Fruit fly (Drosophila melanogaster) whole organism, wandering third instar larva: ENCODE measurements around the gene CycY.

Source experiments
- CG32264 ChIP-seq: fragments of 200-800 bp; sonication (Bioruptor generic); optimal IDR thresholded peaks from 2 replicates; lab custom pipeline; 2016; ENCODE audit warnings: missing biosample characterization, missing genetic modification characterization
- Dif ChIP-seq: fragments of 200-275, 200-300 bp; sonication (Bioruptor generic); optimal IDR thresholded peaks from 2 replicates; lab custom pipeline; 2018; ENCODE audit warnings: missing biosample characterization, missing genetic modification characterization; ENCODE audit not compliant: partially characterized antibody
- GATAd ChIP-seq: sonication (Bioruptor generic); optimal IDR thresholded peaks from 2 replicates; lab custom pipeline; 2016; ENCODE audit warnings: missing biosample characterization, missing genetic modification characterization
- HLH106 ChIP-seq: fragments of 200-800 bp; optimal IDR thresholded peaks from 3 replicates; lab custom pipeline; 2019; ENCODE audit warnings: missing biosample characterization, mild to moderate bottlenecking, missing genetic modification characterization, moderate library complexity
- Hnf4 ChIP-seq: fragments of 200-800 bp; sonication (Bioruptor generic); optimal IDR thresholded peaks from 2 replicates; lab custom pipeline; 2016; ENCODE audit warnings: missing biosample characterization, mild to moderate bottlenecking, missing genetic modification characterization
- Hr78 ChIP-seq: fragments of >200 bp; optimal IDR thresholded peaks from 2 replicates; lab custom pipeline; 2017; ENCODE audit warnings: missing biosample characterization, missing genetic modification characterization
- Hr83 ChIP-seq: fragments of 200-300 bp; sonication (Bioruptor generic); optimal IDR thresholded peaks from 2 replicates; lab custom pipeline; 2016; ENCODE audit warnings: missing biosample characterization, mild to moderate bottlenecking, missing genetic modification characterization, moderate library complexity; ENCODE audit not compliant: poor library complexity, severe bottlenecking
- Jra ChIP-seq: sonication (Bioruptor generic); optimal IDR thresholded peaks from 2 replicates; lab custom pipeline; 2016; ENCODE audit warnings: missing biosample characterization, missing genetic modification characterization
- Mio ChIP-seq: sonication (Bioruptor generic); optimal IDR thresholded peaks from 2 replicates; lab custom pipeline; 2016; ENCODE audit warnings: missing biosample characterization, missing genetic modification characterization
- Myc ChIP-seq: fragments of >200 bp; optimal IDR thresholded peaks from 2 replicates; lab custom pipeline; 2017
- N ChIP-seq: fragments of >200 bp; optimal IDR thresholded peaks from 2 replicates; lab custom pipeline; 2018; ENCODE audit warnings: missing biosample characterization, missing external identifiers, missing genetic modification characterization
- Rel ChIP-seq, 2 experiments: fragments of 200-800 bp; sonication (Bioruptor generic) in 1 of 2; optimal IDR thresholded peaks; 2 replicates in 1 of 2; 3 replicates in 1 of 2; lab custom pipeline; 2016 to 2019; ENCODE audit warnings: mild to moderate bottlenecking in 2 of 2, missing biosample characterization in 2 of 2, missing genetic modification characterization in 2 of 2, moderate library complexity in 1 of 2
- Sp1 ChIP-seq: fragments of 200-800 bp; sonication (Bioruptor generic); optimal IDR thresholded peaks from 3 replicates; lab custom pipeline; 2019; ENCODE audit warnings: missing biosample characterization, mild to moderate bottlenecking, missing genetic modification characterization, moderate library complexity
- Vsx2 ChIP-seq: fragments of 200-300, 225-300 bp; sonication (Bioruptor generic); optimal IDR thresholded peaks from 2 replicates; lab custom pipeline; 2018; ENCODE audit warnings: missing biosample characterization, missing genetic modification characterization; ENCODE audit not compliant: partially characterized antibody
- br ChIP-seq: fragments of 200-800 bp; sonication (Bioruptor generic); optimal IDR thresholded peaks from 2 replicates; lab custom pipeline; 2016; ENCODE audit warnings: missing biosample characterization, missing genetic modification characterization
- brk ChIP-seq: fragments of 200-800 bp; sonication (Bioruptor generic); optimal IDR thresholded peaks from 2 replicates; lab custom pipeline; 2016; ENCODE audit warnings: missing biosample characterization, mild to moderate bottlenecking, missing genetic modification characterization
- dl ChIP-seq, 2 experiments: fragments of 175-275, 200-275 bp in 1 of 2; fragments of 200-275 bp in 1 of 2; sonication (Bioruptor generic); optimal IDR thresholded peaks; lab custom pipeline; 2018; ENCODE audit warnings: mild to moderate bottlenecking in 2 of 2, missing biosample characterization in 2 of 2, missing genetic modification characterization in 2 of 2, moderate library complexity in 2 of 2; ENCODE audit not compliant: partially characterized antibody in 2 of 2, insufficient read depth in 1 of 2
- dmrt93B ChIP-seq: fragments of 200-800 bp; sonication (Bioruptor generic); optimal IDR thresholded peaks from 2 replicates; lab custom pipeline; 2018; ENCODE audit warnings: missing biosample characterization, mild to moderate bottlenecking, missing genetic modification characterization
- dsf ChIP-seq: sonication (Bioruptor generic); optimal IDR thresholded peaks from 2 replicates; lab custom pipeline; 2016; ENCODE audit warnings: missing biosample characterization, missing genetic modification characterization, borderline replicate concordance
- ey ChIP-seq: fragments of 200-800 bp; sonication (Bioruptor generic); optimal IDR thresholded peaks from 2 replicates; lab custom pipeline; 2016; ENCODE audit warnings: missing biosample characterization, missing genetic modification characterization
- foxo ChIP-seq, 2 experiments: fragments of 200-800 bp; sonication (Bioruptor generic); optimal IDR thresholded peaks; 2 replicates in 1 of 2; 3 replicates in 1 of 2; lab custom pipeline; 2016 to 2017; ENCODE audit warnings: missing biosample characterization in 2 of 2, missing genetic modification characterization in 2 of 2
- fru ChIP-seq: fragments of 200-800 bp; sonication (Bioruptor generic); optimal IDR thresholded peaks from 3 replicates; lab custom pipeline; 2016; ENCODE audit warnings: missing biosample characterization, mild to moderate bottlenecking, missing genetic modification characterization
- h ChIP-seq: fragments of 200-800 bp; sonication (Bioruptor generic); optimal IDR thresholded peaks from 3 replicates; lab custom pipeline; 2016; ENCODE audit warnings: missing biosample characterization, mild to moderate bottlenecking, missing genetic modification characterization
- jim ChIP-seq: fragments of 175-275, 200-325 bp; sonication (Bioruptor generic); optimal IDR thresholded peaks from 2 replicates; lab custom pipeline; 2016; ENCODE audit warnings: missing biosample characterization, mild to moderate bottlenecking, missing genetic modification characterization
- lola ChIP-seq: fragments of >200 bp; optimal IDR thresholded peaks from 2 replicates; lab custom pipeline; 2017; ENCODE audit warnings: missing biosample characterization, missing genetic modification characterization
- pan ChIP-seq: fragments of >200 bp; optimal IDR thresholded peaks from 2 replicates; lab custom pipeline; 2017
- psq ChIP-seq: fragments of 200-800 bp; sonication (Bioruptor generic); optimal IDR thresholded peaks from 3 replicates; lab custom pipeline; 2017; ENCODE audit warnings: missing biosample characterization, mild to moderate bottlenecking, missing genetic modification characterization, moderate library complexity
- rgr ChIP-seq: fragments of 200-800 bp; sonication (Bioruptor generic); optimal IDR thresholded peaks from 3 replicates; lab custom pipeline; 2016; ENCODE audit warnings: missing biosample characterization, mild to moderate bottlenecking, missing genetic modification characterization
- sage ChIP-seq: fragments of 200-800 bp; sonication (Bioruptor generic); optimal IDR thresholded peaks from 2 replicates; lab custom pipeline; 2016; ENCODE audit warnings: missing biosample characterization, mild to moderate bottlenecking, missing genetic modification characterization
- sv ChIP-seq: fragments of 200-800 bp; sonication (Bioruptor generic); optimal IDR thresholded peaks from 3 replicates; lab custom pipeline; 2016; ENCODE audit warnings: missing biosample characterization, missing genetic modification characterization
- usp ChIP-seq: fragments of >200 bp; optimal IDR thresholded peaks from 2 replicates; lab custom pipeline; 2017; ENCODE audit warnings: missing biosample characterization, missing genetic modification characterization
- woc ChIP-seq: sonication (Bioruptor generic); optimal IDR thresholded peaks from 2 replicates; lab custom pipeline; 2016; ENCODE audit warnings: missing biosample characterization, mild to moderate bottlenecking, missing genetic modification characterization

Gene CycY

DNA sequence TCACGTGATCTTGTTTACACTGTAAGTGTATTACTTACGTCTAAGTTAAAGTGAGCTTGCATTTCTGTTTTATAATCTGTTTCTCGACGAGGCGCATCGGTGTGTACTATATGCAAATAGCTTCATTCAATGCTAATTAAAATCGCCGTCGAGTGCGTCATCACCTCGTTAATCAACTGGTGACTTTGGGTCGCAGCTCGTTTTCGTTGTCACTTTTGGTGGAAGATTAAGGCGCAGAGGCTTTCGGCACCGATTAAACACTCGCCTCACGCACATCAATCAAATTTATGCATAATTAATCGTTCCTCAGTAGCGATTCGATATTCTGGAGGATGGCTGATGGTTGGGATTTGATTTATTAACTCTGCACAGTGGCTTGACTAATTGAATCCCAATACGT, 30.7 kb upstream of the CycY start:
- TF ChIP-seq Myc (lab: Kevin White, UChicago), result no peak
- no peak for TF ChIP-seq N (GFP tag; lab: Kevin White, UChicago)
- TF ChIP-seq lola (GFP tag; lab: Kevin White, UChicago), result no peak
- no peak for TF ChIP-seq Hr78
- no peak for TF ChIP-seq foxo (GFP tag; optimal IDR thresholded peaks at IDR 0.05; lab: Kevin White, UChicago)
- TF ChIP-seq GATAd (GFP tag; lab: Kevin White, UChicago), result no peak
- no peak for TF ChIP-seq Hr83 (GFP tag; lab: Kevin White, UChicago)
- no peak for TF ChIP-seq dl (GFP tag; optimal IDR thresholded peaks at IDR 0.05; lab: Kevin White, UChicago; ENCODE audit: insufficient read depth in 1 of 2, partially characterized antibody in 2 of 2)
- TF ChIP-seq dmrt93B, result no peak
- TF ChIP-seq sv (GFP tag; lab: Kevin White, UChicago), result no peak
- TF ChIP-seq CG32264 (GFP tag; lab: Kevin White, UChicago), result no peak
- no peak for TF ChIP-seq Jra
- no peak for TF ChIP-seq usp (GFP tag; lab: Kevin White, UChicago)
- TF ChIP-seq Mio (GFP tag; lab: Kevin White, UChicago), result no peak
- TF ChIP-seq HLH106, result no peak
- no peak for TF ChIP-seq brk (GFP tag; lab: Kevin White, UChicago)
- no peak for TF ChIP-seq Sp1 (GFP tag; lab: Kevin White, UChicago)
- no peak for TF ChIP-seq Rel (GFP tag; optimal IDR thresholded peaks at IDR 0.05; lab: Kevin White, UChicago)
- no peak for TF ChIP-seq Rel (tag; optimal IDR thresholded peaks at IDR 0.05; lab: Kevin White, UChicago)

DNA sequence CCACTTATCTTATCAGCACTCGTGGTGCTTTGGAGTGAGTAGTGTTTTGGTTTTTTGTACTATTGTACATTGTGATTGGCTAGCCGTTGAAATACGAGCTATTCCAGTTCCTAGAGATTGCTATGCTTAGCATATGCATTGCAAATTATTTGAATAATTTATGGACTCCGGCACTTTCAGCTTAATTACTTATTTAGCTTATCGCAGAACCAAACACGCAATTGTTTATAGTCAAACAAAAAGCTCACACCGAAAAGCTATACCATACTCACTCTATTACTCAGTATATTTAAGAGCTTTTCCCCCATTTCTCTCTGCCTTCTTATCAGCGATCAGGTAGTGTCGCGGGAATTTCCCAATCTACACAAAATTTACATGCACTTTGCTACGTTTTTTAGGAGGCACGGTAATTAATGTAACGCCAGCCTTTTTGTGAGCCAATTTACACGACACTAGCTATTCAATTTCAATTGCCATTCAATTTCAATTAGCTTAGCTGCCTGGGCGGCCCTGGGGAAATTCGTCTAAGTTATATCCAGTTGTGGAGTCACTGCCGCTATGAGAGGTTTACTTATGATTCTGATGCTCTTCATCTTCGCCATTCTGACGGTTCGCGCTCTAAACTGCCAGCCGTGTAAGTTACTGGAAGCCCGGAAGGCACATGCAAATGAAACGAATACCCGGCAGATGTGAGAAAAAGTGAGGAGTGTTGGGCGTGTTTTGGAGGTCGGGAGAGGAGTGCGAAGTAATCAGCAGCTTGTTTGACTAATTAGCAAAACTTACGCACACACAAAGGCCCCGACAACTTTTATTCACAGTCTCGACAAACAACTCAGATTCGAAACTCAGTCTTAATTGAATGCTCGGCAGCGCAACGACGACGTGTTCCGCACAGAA, 29.0 kb upstream of the CycY start, which contains the start of the genes CG44008, CG14933, CG46426 and CG42486:
Gene CG44008 (minus strand): TSS at position 155 of the 897 bp plus-strand sequence.
Gene CG14933 (plus strand): TSS at position 538 of the 897 bp plus-strand sequence.
Gene CG46426 (plus strand): TSS at position 538 of the 897 bp plus-strand sequence.
Gene CG42486 (plus strand): TSS at position 847 of the 897 bp plus-strand sequence.
- TF ChIP-seq GATAd (GFP tag; lab: Kevin White, UChicago), result no peak
- TF ChIP-seq Sp1 (GFP tag; lab: Kevin White, UChicago), result no peak
- TF ChIP-seq HLH106, result no peak
- no peak for TF ChIP-seq br
- TF ChIP-seq pan (lab: Kevin White, UChicago), result no peak
- no peak for TF ChIP-seq rgr
- peak; percentile 85 to 94 for TF ChIP-seq dl (GFP tag; optimal IDR thresholded peaks at IDR 0.05; lab: Kevin White, UChicago; ENCODE audit: insufficient read depth in 1 of 2, partially characterized antibody in 2 of 2)
- no peak for TF ChIP-seq woc (GFP tag; lab: Kevin White, UChicago)
- no peak for TF ChIP-seq usp (GFP tag; lab: Kevin White, UChicago)
- TF ChIP-seq Myc (lab: Kevin White, UChicago), result no peak
- no peak for TF ChIP-seq jim
- TF ChIP-seq Rel (GFP tag; optimal IDR thresholded peaks at IDR 0.05; lab: Kevin White, UChicago), result no peak
- peak; percentile 97 for TF ChIP-seq Rel (tag; optimal IDR thresholded peaks at IDR 0.05; lab: Kevin White, UChicago)

DNA sequence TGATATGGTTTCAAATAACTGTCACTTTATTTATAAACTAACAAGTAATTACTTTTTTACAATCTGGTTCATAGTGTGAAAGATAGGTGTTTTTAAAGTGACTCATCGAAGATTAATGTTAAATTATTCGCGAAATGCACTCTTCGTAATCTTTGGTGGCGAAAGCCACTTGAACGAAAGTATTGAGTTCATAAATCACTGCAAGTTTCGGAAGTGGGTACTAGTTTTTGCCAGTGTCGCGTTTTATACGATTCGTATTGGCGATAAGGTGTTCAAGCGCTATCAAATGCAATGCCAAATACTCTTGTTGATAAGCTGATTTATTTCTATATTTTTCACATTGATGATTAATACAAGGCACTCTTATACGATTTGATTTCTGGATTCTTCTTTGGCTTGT, 28.0 kb upstream of the CycY start:
- peak in 1 of 2 experiments; percentile 12 for TF ChIP-seq foxo (GFP tag; optimal IDR thresholded peaks at IDR 0.05; lab: Kevin White, UChicago)
- TF ChIP-seq Hnf4 (GFP tag; lab: Kevin White, UChicago), result peak; percentile 9
- TF ChIP-seq Rel (GFP tag; optimal IDR thresholded peaks at IDR 0.05; lab: Kevin White, UChicago), result no peak
- no peak for TF ChIP-seq Rel (tag; optimal IDR thresholded peaks at IDR 0.05; lab: Kevin White, UChicago)
- no peak for TF ChIP-seq h
- TF ChIP-seq GATAd (GFP tag; lab: Kevin White, UChicago), result no peak
- no peak for TF ChIP-seq rgr

dm6 chr2L:11840391-11840790, 26.8 kb upstream of the CycY start, which contains the start of gene CG31704:
TSS of gene CG31704 (plus strand) at chr2L:11840691.
- no peak for TF ChIP-seq ey
- TF ChIP-seq Mio (GFP tag; lab: Kevin White, UChicago), result no peak
- no peak for TF ChIP-seq foxo (GFP tag; optimal IDR thresholded peaks at IDR 0.05; lab: Kevin White, UChicago)
- no peak for TF ChIP-seq dmrt93B
- TF ChIP-seq HLH106, result no peak
- no peak for TF ChIP-seq GATAd (GFP tag; lab: Kevin White, UChicago)
- TF ChIP-seq Hnf4 (GFP tag; lab: Kevin White, UChicago), result no peak
- TF ChIP-seq jim, result no peak
- TF ChIP-seq rgr, result no peak
- no peak for TF ChIP-seq Sp1 (GFP tag; lab: Kevin White, UChicago)
- no peak for TF ChIP-seq usp (GFP tag; lab: Kevin White, UChicago)

- TF ChIP-seq Dif (no peak), HLH106 (no peak), dmrt93B (no peak), N (GFP tag; lab: Kevin White, UChicago) (no peak), Hr78 (no peak), dsf (GFP tag; lab: Kevin White, UChicago) (no peak), sage (GFP tag; lab: Kevin White, UChicago) (no peak), jim (no peak), Hnf4 (GFP tag; lab: Kevin White, UChicago) (no peak), fru (no peak), Vsx2 (GFP tag; lab: Kevin White, UChicago) (no peak), GATAd (GFP tag; lab: Kevin White, UChicago) (no peak), psq (GFP tag; lab: Kevin White, UChicago) (no peak)
Observed at dm6 chr2L:11839612-11840011, 26.0 kb upstream of the CycY start, which contains the start of gene Sfp33A3. TSS of gene Sfp33A3 (plus strand) at chr2L:11839912.
